Fruit fly (Drosophila melanogaster): Measurements from ENCODE around the gene CG43391.
A peak's percentile ranks its signal among the peaks of the same experiment; 100 is the strongest.

Gene CG43391

DNA sequence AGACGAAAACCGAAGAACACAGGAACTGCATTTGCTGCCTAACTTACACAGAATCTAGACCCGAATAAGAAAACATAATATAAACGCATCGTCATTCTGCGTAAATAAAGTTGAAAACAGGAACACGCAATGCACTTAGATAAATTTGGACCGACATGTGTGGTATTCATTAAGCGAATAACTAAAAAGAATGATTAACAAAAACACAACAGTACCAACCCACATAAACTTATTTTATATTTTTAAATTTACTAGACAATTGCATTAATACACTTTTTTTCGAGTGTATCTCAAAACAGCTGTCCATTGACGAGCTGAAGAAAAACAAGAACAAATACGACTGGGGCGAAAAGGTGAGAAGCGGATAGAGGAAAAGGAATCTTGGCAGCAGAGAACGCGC, 26.5 kb downstream of the CG43391 start (continued):
- TF ChIP-seq HLH4C (GFP tag; IDR thresholded peaks at IDR 0.05; ENCODE audit: partially characterized antibody) (no peak), CG18476 (GFP tag; optimal IDR thresholded peaks at IDR 0.05) (peak; percentile 84), lov (optimal IDR thresholded peaks at IDR 0.05) (no peak), lov (GFP tag; IDR thresholded peaks at IDR 0.05) (peak; percentile 92), CG12155 (GFP tag; optimal IDR thresholded peaks at IDR 0.05) (peak; percentile 75), Blimp-1 (GFP tag; optimal IDR thresholded peaks at IDR 0.05) (peak; percentile 91), CG3407 (GFP tag; optimal IDR thresholded peaks at IDR 0.05) (peak; percentile 85), scrt (GFP tag; optimal IDR thresholded peaks at IDR 0.05) (peak; percentile 50), CG4820 (GFP tag; optimal IDR thresholded peaks at IDR 0.05) (peak; percentile 89), CG4360 (GFP tag; IDR thresholded peaks at IDR 0.05) (peak; percentile 56; the same call in 1 of the 2 replicates), D19A (tag; optimal IDR thresholded peaks at IDR 0.05) (peak; percentile 89), CG17361 (GFP tag; IDR thresholded peaks at IDR 0.05) (peak; percentile 91), crc (GFP tag; optimal IDR thresholded peaks at IDR 0.05) (peak; percentile 37), CG6272 (GFP tag; IDR thresholded peaks at IDR 0.05) (peak; percentile 49), Ets65A (GFP tag) (peak; percentile 96), Oaz (GFP tag; IDR thresholded peaks at IDR 0.05) (no peak), CG3281 (GFP tag; optimal IDR thresholded peaks at IDR 0.05) (peak; percentile 50), CG6175 (GFP tag; IDR thresholded peaks at IDR 0.05) (no peak), CG7745 (tag; optimal IDR thresholded peaks at IDR 0.05) (peak; percentile 65), CG6765 (GFP tag; optimal IDR thresholded peaks at IDR 0.05) (no peak), dm (GFP tag; optimal IDR thresholded peaks at IDR 0.05) (peak; percentile 70), sqz (GFP tag; optimal IDR thresholded peaks at IDR 0.05) (peak; percentile 69), odd (GFP tag; optimal IDR thresholded peaks at IDR 0.05) (peak; percentile 65), CG8089 (GFP tag; optimal IDR thresholded peaks at IDR 0.05) (peak; percentile 59), CG14050 (GFP tag; IDR thresholded peaks at IDR 0.05) (no peak), Bdp1 (GFP tag; optimal IDR thresholded peaks at IDR 0.05) (peak; percentile 63), Fer1 (GFP tag; optimal IDR thresholded peaks at IDR 0.05) (peak; percentile 8), CG17829 (tag; optimal IDR thresholded peaks at IDR 0.05) (peak; percentile 96), prd (optimal IDR thresholded peaks at IDR 0.05) (no peak), prd (GFP tag; IDR thresholded peaks at IDR 0.05) (peak; percentile 92), CG3847 (GFP tag; IDR thresholded peaks at IDR 0.05) (0 out of 2 replicates have a peak, but pooled peaks have one; percentile 15), gcm (GFP tag; optimal IDR thresholded peaks at IDR 0.05) (peak; percentile 87), abd-A (tag; optimal IDR thresholded peaks at IDR 0.05) (no peak), ash1 (GFP tag; optimal IDR thresholded peaks at IDR 0.05) (no peak), dan (GFP tag; IDR thresholded peaks at IDR 0.05) (no peak; the same call in 1 of the 2 replicates), HmgZ (tag; optimal IDR thresholded peaks at IDR 0.05) (peak; percentile 25), croc (GFP tag; conservative IDR thresholded peaks at IDR 0.05) (peak; percentile 79), CG16813 (GFP tag; IDR thresholded peaks at IDR 0.05; ENCODE audit: partially characterized antibody) (no peak), CG11723 (GFP tag; optimal IDR thresholded peaks at IDR 0.05) (peak; percentile 70), CG12391 (tag; optimal IDR thresholded peaks at IDR 0.05) (peak; percentile 90), H2.0 (GFP tag; IDR thresholded peaks at IDR 0.05) (peak; percentile 29; the same call in 1 of the 2 replicates), CG8388 (GFP tag; optimal IDR thresholded peaks at IDR 0.05) (peak; percentile 57), CG3726 (GFP tag; IDR thresholded peaks at IDR 0.05) (0 out of 3 replicates have a peak, but pooled peaks have one; percentile 49), CG13894 (tag; optimal IDR thresholded peaks at IDR 0.05) (no peak), Aef1 (GFP tag; IDR thresholded peaks at IDR 0.05) (peak; percentile 36; the same call in 1 of the 3 replicates), CG5245 (GFP tag; optimal IDR thresholded peaks at IDR 0.05) (peak; percentile 85), CG30431 (GFP tag; optimal IDR thresholded peaks at IDR 0.05) (peak; percentile 80), CG9932 (GFP tag; IDR thresholded peaks at IDR 0.05) (peak; percentile 20; the same call in 1 of the 2 replicates), psq (GFP tag; optimal IDR thresholded peaks at IDR 0.05) (peak; percentile 76), CG15269 (tag; optimal IDR thresholded peaks at IDR 0.05) (peak; percentile 70), bowl (GFP tag; IDR thresholded peaks at IDR 0.05) (no peak)
